Worm (Caenorhabditis elegans): ENCODE data around the gene F54F7.14.

- TF ChIP-seq nhr-77 (tag; optimal IDR thresholded peaks at IDR 0.05) (no peak), pqm-1 (tag; optimal IDR thresholded peaks at IDR 0.05) (no peak)
Observed at ce11 chrX:11869260-11869659, 18.6 kb downstream of the F54F7.14 start, which contains the start of gene dot-1.2.
